Fruit fly (Drosophila melanogaster) whole organism, pupa: ENCODE measurements around the gene GXIVsPLA2.

Experiments used
- CG12605 ChIP-seq: fragments of 200-800 bp; sonication (Bioruptor generic); IDR thresholded peaks from 2 replicates; pipeline ENCODE4 v1.3.6; 2022; ENCODE audit warnings: missing biosample characterization, missing genetic modification characterization
- CG13204 ChIP-seq: fragments of 200-800 bp; sonication (Bioruptor generic); optimal IDR thresholded peaks from 2 replicates; lab custom pipeline; 2018; ENCODE audit warnings: missing biosample characterization, mild to moderate bottlenecking, missing genetic modification characterization, moderate library complexity
- CG15710 ChIP-seq: fragments of 200-800 bp; sonication (Bioruptor generic); optimal IDR thresholded peaks from 2 replicates; lab custom pipeline; 2018; ENCODE audit warnings: missing biosample characterization, mild to moderate bottlenecking, missing genetic modification characterization, moderate library complexity
- CG17806 ChIP-seq: fragments of 200-800 bp; sonication (Bioruptor generic); optimal IDR thresholded peaks from 2 replicates; lab custom pipeline; 2018; ENCODE audit warnings: missing biosample characterization, mild to moderate bottlenecking, missing genetic modification characterization, moderate library complexity
- CG34367 ChIP-seq: fragments of 200-800 bp; sonication (Bioruptor generic); optimal IDR thresholded peaks from 2 replicates; lab custom pipeline; 2018; ENCODE audit warnings: missing biosample characterization, mild to moderate bottlenecking, missing genetic modification characterization
- CG4496 ChIP-seq: fragments of 200-800 bp; sonication (Bioruptor generic); IDR thresholded peaks from 3 replicates; pipeline ENCODE4 v1.3.6; 2022; ENCODE audit warnings: missing biosample characterization, missing genetic modification characterization
- CG8159 ChIP-seq: fragments of 200-800 bp; sonication (Bioruptor generic); optimal IDR thresholded peaks from 3 replicates; lab custom pipeline; 2018; ENCODE audit warnings: missing biosample characterization, mild to moderate bottlenecking, missing genetic modification characterization, moderate library complexity
- D1 ChIP-seq: fragments of 200-800 bp; sonication (Bioruptor generic); optimal IDR thresholded peaks from 2 replicates; lab custom pipeline; 2018; ENCODE audit warnings: missing biosample characterization, mild to moderate bottlenecking, missing genetic modification characterization, moderate library complexity
- Pif1A ChIP-seq: fragments of 200-800 bp; sonication (Bioruptor generic); optimal IDR thresholded peaks from 3 replicates; lab custom pipeline; 2016; ENCODE audit warnings: missing biosample characterization, missing genetic modification characterization
- Snoo ChIP-seq: fragments of 200-800 bp; sonication (Bioruptor generic); optimal IDR thresholded peaks from 3 replicates; lab custom pipeline; 2017; ENCODE audit warnings: missing biosample characterization, mild to moderate bottlenecking, missing genetic modification characterization, inconsistent platforms
- fd96Ca ChIP-seq: fragments of 200-800 bp; sonication (Bioruptor generic); IDR thresholded peaks from 3 replicates; pipeline ENCODE4 v1.3.6; 2022; ENCODE audit warnings: missing biosample characterization, missing genetic modification characterization
- gl ChIP-seq: fragments of 200-800 bp; sonication (Bioruptor generic); optimal IDR thresholded peaks from 2 replicates; lab custom pipeline; 2018; ENCODE audit warnings: missing biosample characterization, mild to moderate bottlenecking, missing genetic modification characterization

dm6 chr3L:15954784-15955427 is at the start of gene GXIVsPLA2, which contains the start of gene Pka-C3:
- no peak for TF ChIP-seq gl (tag; lab: Kevin White, UChicago)
- no peak for TF ChIP-seq CG34367 (tag; lab: Kevin White, UChicago)
- TF ChIP-seq CG8159 (tag; lab: Kevin White, UChicago), result no peak
- TF ChIP-seq fd96Ca, result no peak
- TF ChIP-seq CG15710 (tag; lab: Kevin White, UChicago), result no peak
- TF ChIP-seq CG13204, result no peak
- TF ChIP-seq Snoo (tag; lab: Kevin White, UChicago), result no peak
- TF ChIP-seq D1 (tag; lab: Kevin White, UChicago), result peak; percentile 73
- no peak for TF ChIP-seq CG17806 (tag; lab: Kevin White, UChicago)
- TF ChIP-seq Pif1A (GFP tag; lab: Kevin White, UChicago), result no peak
- TF ChIP-seq CG4496, result no peak
- TF ChIP-seq CG12605, result no peak
